Fruit fly (Drosophila melanogaster): ENCODE measurements around the gene CG34159.

CG34159 gene

DNA sequence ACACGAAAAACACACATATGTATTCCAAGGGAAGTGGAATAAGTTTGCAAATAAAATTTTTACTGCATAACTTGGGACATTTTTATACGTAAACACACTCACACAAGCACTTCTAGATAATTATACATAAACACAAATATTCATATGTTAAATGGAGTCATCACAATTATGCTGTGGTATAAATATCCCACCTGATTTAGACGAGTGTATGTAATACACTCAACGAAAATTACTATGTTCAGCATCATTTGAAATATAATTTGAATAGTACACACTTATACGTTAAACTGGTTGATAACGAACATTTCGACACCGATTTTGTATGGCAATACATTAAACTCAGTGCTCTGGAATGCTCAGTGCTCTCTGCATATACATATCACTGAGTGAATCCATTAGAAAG lies 27.0 kb upstream of the CG34159 start (continued):
- TF ChIP-seq exex (tag; optimal IDR thresholded peaks at IDR 0.05) (peak; percentile 32), kni (GFP tag; optimal IDR thresholded peaks at IDR 0.05) (peak; percentile 31), Atf3 (GFP tag; optimal IDR thresholded peaks at IDR 0.05) (peak; percentile 2), CG2712 (tag; optimal IDR thresholded peaks at IDR 0.05) (peak; percentile 6), CG17359 (tag; optimal IDR thresholded peaks at IDR 0.05) (peak; percentile 34), Ets65A (GFP tag) (no peak), CG8089 (GFP tag; optimal IDR thresholded peaks at IDR 0.05) (peak; percentile 95), CG5245 (GFP tag; optimal IDR thresholded peaks at IDR 0.05) (peak; percentile 5), CG5180 (GFP tag; optimal IDR thresholded peaks at IDR 0.05) (peak; percentile 18), pnt (GFP tag; optimal IDR thresholded peaks at IDR 0.05) (peak; percentile 7), mam (GFP tag; optimal IDR thresholded peaks at IDR 0.05) (peak; percentile 54), E2f2 (GFP tag; IDR thresholded peaks at IDR 0.05) (peak; percentile 21; the same call in 1 of the 2 replicates), HHEX (GFP tag; optimal IDR thresholded peaks at IDR 0.05) (peak; percentile 43), cato (GFP tag; optimal IDR thresholded peaks at IDR 0.05; ENCODE audit: borderline replicate concordance) (no peak), CG14667 (GFP tag; IDR thresholded peaks at IDR 0.05) (no peak), CG2875 (GFP tag; optimal IDR thresholded peaks at IDR 0.05) (peak; percentile 17), chif (GFP tag; optimal IDR thresholded peaks at IDR 0.05) (peak in 1 of 2 experiments; percentile 11), dati (GFP tag; IDR thresholded peaks at IDR 0.05) (no peak), sob (GFP tag; IDR thresholded peaks at IDR 0.05) (0 out of 2 replicates have a peak, but pooled peaks have one; percentile 9), hbn (GFP tag; IDR thresholded peaks at IDR 0.05; ENCODE audit: partially characterized antibody) (no peak), CTCF (GFP tag; optimal IDR thresholded peaks at IDR 0.05) (no peak), sd (tag; optimal IDR thresholded peaks at IDR 0.05) (peak; percentile 84), gem (tag; optimal IDR thresholded peaks at IDR 0.05) (peak; percentile 46), aop (GFP tag; IDR thresholded peaks at IDR 0.05) (no peak), CG2120 (GFP tag; optimal IDR thresholded peaks at IDR 0.05) (peak; percentile 42), Med (GFP tag) (peak; percentile 81), dmrt11E (tag; optimal IDR thresholded peaks at IDR 0.05) (peak; percentile 14), slbo (GFP tag; IDR thresholded peaks at IDR 0.05) (peak; percentile 42; the same call in 1 of the 2 replicates), so (GFP tag; IDR thresholded peaks at IDR 0.05) (0 out of 3 replicates have a peak, but pooled peaks have one; percentile 25), sens (GFP tag) (peak; percentile 82), CG8924 (tag; optimal IDR thresholded peaks at IDR 0.05) (peak; percentile 44), Camta (GFP tag; optimal IDR thresholded peaks at IDR 0.05) (peak; percentile 27), CG7786 (GFP tag; optimal IDR thresholded peaks at IDR 0.05) (no peak), lilli (GFP tag; optimal IDR thresholded peaks at IDR 0.05) (peak; percentile 34), Fer1 (GFP tag; optimal IDR thresholded peaks at IDR 0.05) (peak; percentile 31), cg (GFP tag; optimal IDR thresholded peaks at IDR 0.05) (peak; percentile 83), HLH3B (GFP tag; IDR thresholded peaks at IDR 0.05) (0 out of 2 replicates have a peak, but pooled peaks have one; percentile 20), ind (GFP tag; optimal IDR thresholded peaks at IDR 0.05) (peak; percentile 36), CG12104 (GFP tag; optimal IDR thresholded peaks at IDR 0.05) (peak; percentile 8), Pdp1 (GFP tag; optimal IDR thresholded peaks at IDR 0.05) (peak in 1 of 2 experiments; percentile 28), CG4617 (GFP tag; optimal IDR thresholded peaks at IDR 0.05; ENCODE audit: borderline replicate concordance) (peak; percentile 47), shn (GFP tag; optimal IDR thresholded peaks at IDR 0.05) (peak; percentile 40), CG11695 (GFP tag; IDR thresholded peaks at IDR 0.05) (0 out of 3 replicates have a peak, but pooled peaks have one; percentile 39), zf30C (GFP tag; optimal IDR thresholded peaks at IDR 0.05) (peak; percentile 91), Drgx (GFP tag; IDR thresholded peaks at IDR 0.05) (peak; percentile 44), unpg (GFP tag; optimal IDR thresholded peaks at IDR 0.05) (peak; percentile 22), CG8290 (GFP tag; optimal IDR thresholded peaks at IDR 0.05) (no peak), CG8290 (tag; optimal IDR thresholded peaks at IDR 0.05) (peak in 1 of 2 experiments; percentile 57), eve (GFP tag; optimal IDR thresholded peaks at IDR 0.05) (peak in 1 of 2 experiments; percentile 87), rib (GFP tag; IDR thresholded peaks at IDR 0.05) (0 out of 2 replicates have a peak, but pooled peaks have one; percentile 58), Dbx (GFP tag; IDR thresholded peaks at IDR 0.05) (0 out of 3 replicates have a peak, but pooled peaks have one; percentile 51), dpn (GFP tag; optimal IDR thresholded peaks at IDR 0.05) (peak; percentile 25 to 32)

All from whole organism, embryonic.